Worm (Caenorhabditis elegans) whole organism, L1 larva: ENCODE results near the gene cids-1.

Experiments
- ceh-8 ChIP-seq: fragments of 200-800 bp; sonication (Bioruptor generic); optimal IDR thresholded peaks from 2 replicates; lab custom pipeline; 2018; ENCODE audit warnings: mild to moderate bottlenecking, missing genetic modification characterization, moderate library complexity, missing compliant biosample characterization
- jun-1 ChIP-seq: fragments of 150-350 bp; optimal IDR thresholded peaks from 2 replicates; lab custom pipeline; 2014; ENCODE audit warnings: missing biosample characterization, missing genetic modification reagents, missing genetic modification characterization
- nhr-12 ChIP-seq: sonication (generic microtip); optimal IDR thresholded peaks from 2 replicates; lab custom pipeline; 2017; ENCODE audit warnings: missing biosample characterization, missing genetic modification characterization
- snpc-4 ChIP-seq: fragments of 150-350 bp; optimal IDR thresholded peaks from 2 replicates; lab custom pipeline; 2014; ENCODE audit warnings: missing biosample characterization, missing genetic modification characterization

DNA sequence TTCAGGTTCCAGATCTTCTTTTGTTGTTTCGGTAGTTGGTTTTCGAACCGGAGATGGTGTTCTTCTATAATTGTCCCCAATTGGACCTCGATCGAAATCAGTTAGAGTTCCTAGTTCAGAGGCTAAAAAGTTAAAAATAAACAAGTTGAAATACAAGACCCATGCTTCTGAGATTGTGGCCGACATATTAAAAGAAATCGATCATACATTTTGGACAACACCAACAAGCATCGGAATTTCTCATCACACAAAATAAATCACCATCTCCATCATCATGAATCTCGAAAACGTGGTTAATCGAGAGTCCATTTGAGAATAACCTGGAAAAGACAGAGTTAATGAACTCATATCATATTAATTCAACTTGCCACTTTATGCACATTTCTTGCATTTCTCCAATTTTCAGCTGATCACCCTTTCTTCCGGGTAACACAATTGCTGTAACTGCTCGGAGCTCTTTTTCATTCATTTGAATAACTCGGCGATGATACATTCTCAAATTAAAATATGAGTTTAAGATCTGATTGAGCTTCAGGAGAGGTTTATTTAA lies 27.5 kb downstream of the cids-1 start, which contains the start of the genes mps-4 and F09G8.10:
- TF ChIP-seq ceh-8 (GFP tag; lab: Kevin White, UChicago): no peak
- TF ChIP-seq snpc-4 (tag; lab: Kevin White, UChicago): no peak
- TF ChIP-seq jun-1: no peak
- TF ChIP-seq nhr-12 (tag; lab: Kevin White, UChicago): no peak
